Fruit fly (Drosophila melanogaster) whole organism, wandering third instar larva: Measurements from ENCODE around the gene fok.

ENCODE experiments used
- Abd-B ChIP-seq: fragments of >200 bp; optimal IDR thresholded peaks from 2 replicates; lab custom pipeline; 2017; ENCODE audit warnings: missing biosample characterization, missing genetic modification characterization
- CG9705 ChIP-seq: fragments of 200-800 bp; sonication (Bioruptor generic); optimal IDR thresholded peaks from 2 replicates; lab custom pipeline; 2018; ENCODE audit warnings: missing biosample characterization, mild to moderate bottlenecking, missing genetic modification characterization
- CrebA ChIP-seq: fragments of 200-800 bp; sonication (Bioruptor generic); optimal IDR thresholded peaks from 2 replicates; lab custom pipeline; 2016; ENCODE audit warnings: missing biosample characterization, mild to moderate bottlenecking, missing genetic modification characterization, borderline replicate concordance
- Dfd ChIP-seq: fragments of >200 bp; optimal IDR thresholded peaks from 2 replicates; lab custom pipeline; 2017; ENCODE audit warnings: missing biosample characterization, missing genetic modification characterization
- Dif ChIP-seq: fragments of 200-275, 200-300 bp; sonication (Bioruptor generic); optimal IDR thresholded peaks from 2 replicates; lab custom pipeline; 2018; ENCODE audit warnings: missing biosample characterization, missing genetic modification characterization; ENCODE audit not compliant: partially characterized antibody
- GATAd ChIP-seq: sonication (Bioruptor generic); optimal IDR thresholded peaks from 2 replicates; lab custom pipeline; 2016; ENCODE audit warnings: missing biosample characterization, missing genetic modification characterization
- HLH106 ChIP-seq: fragments of 200-800 bp; optimal IDR thresholded peaks from 3 replicates; lab custom pipeline; 2019; ENCODE audit warnings: missing biosample characterization, mild to moderate bottlenecking, missing genetic modification characterization, moderate library complexity
- Hnf4 ChIP-seq: fragments of 200-800 bp; sonication (Bioruptor generic); optimal IDR thresholded peaks from 2 replicates; lab custom pipeline; 2016; ENCODE audit warnings: missing biosample characterization, mild to moderate bottlenecking, missing genetic modification characterization
- Hr78 ChIP-seq: fragments of >200 bp; optimal IDR thresholded peaks from 2 replicates; lab custom pipeline; 2017; ENCODE audit warnings: missing biosample characterization, missing genetic modification characterization
- Jra ChIP-seq: sonication (Bioruptor generic); optimal IDR thresholded peaks from 2 replicates; lab custom pipeline; 2016; ENCODE audit warnings: missing biosample characterization, missing genetic modification characterization
- Mio ChIP-seq: sonication (Bioruptor generic); optimal IDR thresholded peaks from 2 replicates; lab custom pipeline; 2016; ENCODE audit warnings: missing biosample characterization, missing genetic modification characterization
- Myc ChIP-seq: fragments of >200 bp; optimal IDR thresholded peaks from 2 replicates; lab custom pipeline; 2017
- N ChIP-seq: fragments of >200 bp; optimal IDR thresholded peaks from 2 replicates; lab custom pipeline; 2018; ENCODE audit warnings: missing biosample characterization, missing external identifiers, missing genetic modification characterization
- OdsH ChIP-seq: fragments of 200-800 bp; sonication (Bioruptor generic); optimal IDR thresholded peaks from 2 replicates; lab custom pipeline; 2016; ENCODE audit warnings: missing biosample characterization, mild to moderate bottlenecking, missing genetic modification characterization
- Rel ChIP-seq, 2 experiments: fragments of 200-800 bp; sonication (Bioruptor generic) in 1 of 2; optimal IDR thresholded peaks; 2 replicates in 1 of 2; 3 replicates in 1 of 2; lab custom pipeline; 2016 to 2019; ENCODE audit warnings: mild to moderate bottlenecking in 2 of 2, missing biosample characterization in 2 of 2, missing genetic modification characterization in 2 of 2, moderate library complexity in 1 of 2
- Sp1 ChIP-seq: fragments of 200-800 bp; sonication (Bioruptor generic); optimal IDR thresholded peaks from 3 replicates; lab custom pipeline; 2019; ENCODE audit warnings: missing biosample characterization, mild to moderate bottlenecking, missing genetic modification characterization, moderate library complexity
- Vsx2 ChIP-seq: fragments of 200-300, 225-300 bp; sonication (Bioruptor generic); optimal IDR thresholded peaks from 2 replicates; lab custom pipeline; 2018; ENCODE audit warnings: missing biosample characterization, missing genetic modification characterization; ENCODE audit not compliant: partially characterized antibody
- br ChIP-seq: fragments of 200-800 bp; sonication (Bioruptor generic); optimal IDR thresholded peaks from 2 replicates; lab custom pipeline; 2016; ENCODE audit warnings: missing biosample characterization, missing genetic modification characterization
- brk ChIP-seq: fragments of 200-800 bp; sonication (Bioruptor generic); optimal IDR thresholded peaks from 2 replicates; lab custom pipeline; 2016; ENCODE audit warnings: missing biosample characterization, mild to moderate bottlenecking, missing genetic modification characterization
- dl ChIP-seq, 2 experiments: fragments of 175-275, 200-275 bp in 1 of 2; fragments of 200-275 bp in 1 of 2; sonication (Bioruptor generic); optimal IDR thresholded peaks; lab custom pipeline; 2018; ENCODE audit warnings: mild to moderate bottlenecking in 2 of 2, missing biosample characterization in 2 of 2, missing genetic modification characterization in 2 of 2, moderate library complexity in 2 of 2; ENCODE audit not compliant: partially characterized antibody in 2 of 2, insufficient read depth in 1 of 2
- dmrt93B ChIP-seq: fragments of 200-800 bp; sonication (Bioruptor generic); optimal IDR thresholded peaks from 2 replicates; lab custom pipeline; 2018; ENCODE audit warnings: missing biosample characterization, mild to moderate bottlenecking, missing genetic modification characterization
- dsf ChIP-seq: sonication (Bioruptor generic); optimal IDR thresholded peaks from 2 replicates; lab custom pipeline; 2016; ENCODE audit warnings: missing biosample characterization, missing genetic modification characterization, borderline replicate concordance
- ey ChIP-seq: fragments of 200-800 bp; sonication (Bioruptor generic); optimal IDR thresholded peaks from 2 replicates; lab custom pipeline; 2016; ENCODE audit warnings: missing biosample characterization, missing genetic modification characterization
- foxo ChIP-seq, 2 experiments: fragments of 200-800 bp; sonication (Bioruptor generic); optimal IDR thresholded peaks; 2 replicates in 1 of 2; 3 replicates in 1 of 2; lab custom pipeline; 2016 to 2017; ENCODE audit warnings: missing biosample characterization in 2 of 2, missing genetic modification characterization in 2 of 2
- fru ChIP-seq: fragments of 200-800 bp; sonication (Bioruptor generic); optimal IDR thresholded peaks from 3 replicates; lab custom pipeline; 2016; ENCODE audit warnings: missing biosample characterization, mild to moderate bottlenecking, missing genetic modification characterization
- h ChIP-seq: fragments of 200-800 bp; sonication (Bioruptor generic); optimal IDR thresholded peaks from 3 replicates; lab custom pipeline; 2016; ENCODE audit warnings: missing biosample characterization, mild to moderate bottlenecking, missing genetic modification characterization
- jim ChIP-seq: fragments of 175-275, 200-325 bp; sonication (Bioruptor generic); optimal IDR thresholded peaks from 2 replicates; lab custom pipeline; 2016; ENCODE audit warnings: missing biosample characterization, mild to moderate bottlenecking, missing genetic modification characterization
- lola ChIP-seq: fragments of >200 bp; optimal IDR thresholded peaks from 2 replicates; lab custom pipeline; 2017; ENCODE audit warnings: missing biosample characterization, missing genetic modification characterization
- pan ChIP-seq: fragments of >200 bp; optimal IDR thresholded peaks from 2 replicates; lab custom pipeline; 2017
- psq ChIP-seq: fragments of 200-800 bp; sonication (Bioruptor generic); optimal IDR thresholded peaks from 3 replicates; lab custom pipeline; 2017; ENCODE audit warnings: missing biosample characterization, mild to moderate bottlenecking, missing genetic modification characterization, moderate library complexity
- rgr ChIP-seq: fragments of 200-800 bp; sonication (Bioruptor generic); optimal IDR thresholded peaks from 3 replicates; lab custom pipeline; 2016; ENCODE audit warnings: missing biosample characterization, mild to moderate bottlenecking, missing genetic modification characterization
- sage ChIP-seq: fragments of 200-800 bp; sonication (Bioruptor generic); optimal IDR thresholded peaks from 2 replicates; lab custom pipeline; 2016; ENCODE audit warnings: missing biosample characterization, mild to moderate bottlenecking, missing genetic modification characterization
- sv ChIP-seq: fragments of 200-800 bp; sonication (Bioruptor generic); optimal IDR thresholded peaks from 3 replicates; lab custom pipeline; 2016; ENCODE audit warnings: missing biosample characterization, missing genetic modification characterization
- tai ChIP-seq: sonication (Bioruptor generic); optimal IDR thresholded peaks from 2 replicates; lab custom pipeline; 2016; ENCODE audit warnings: missing biosample characterization, missing genetic modification characterization
- usp ChIP-seq: fragments of >200 bp; optimal IDR thresholded peaks from 2 replicates; lab custom pipeline; 2017; ENCODE audit warnings: missing biosample characterization, missing genetic modification characterization
- woc ChIP-seq: sonication (Bioruptor generic); optimal IDR thresholded peaks from 2 replicates; lab custom pipeline; 2016; ENCODE audit warnings: missing biosample characterization, mild to moderate bottlenecking, missing genetic modification characterization

fok gene

DNA sequence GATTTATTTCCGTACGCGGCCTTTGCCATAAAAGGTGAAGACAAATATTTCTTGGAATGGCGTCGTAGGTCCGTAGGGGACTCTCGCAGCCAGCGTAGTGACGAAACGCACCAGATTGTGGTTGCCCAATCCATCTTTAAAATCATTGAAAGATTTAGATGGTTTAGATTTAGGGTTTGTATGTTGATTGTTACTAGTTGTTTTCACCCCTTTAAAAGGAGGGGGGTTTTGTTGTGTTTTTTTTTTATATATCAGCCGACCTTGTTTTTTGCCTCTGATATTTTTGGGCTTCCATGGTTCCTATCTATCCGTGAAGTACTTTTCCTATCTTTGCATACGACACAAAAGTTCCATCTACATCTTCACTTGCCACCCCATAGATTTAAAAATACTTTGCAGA lies 6.0 kb downstream of the fok start:
- TF ChIP-seq pan (lab: Kevin White, UChicago) (no peak), rgr (GFP tag; lab: Kevin White, UChicago) (peak; percentile 17), CG9705 (GFP tag; lab: Kevin White, UChicago) (no peak), br (GFP tag; lab: Kevin White, UChicago) (peak; percentile 25), jim (GFP tag; lab: Kevin White, UChicago) (no peak), lola (GFP tag; lab: Kevin White, UChicago) (no peak), dmrt93B (no peak), dsf (GFP tag; lab: Kevin White, UChicago) (no peak), OdsH (peak; percentile 14), foxo (GFP tag; optimal IDR thresholded peaks at IDR 0.05; lab: Kevin White, UChicago) (peak in 1 of 2 experiments; percentile 38), ey (no peak), dl (GFP tag; optimal IDR thresholded peaks at IDR 0.05; lab: Kevin White, UChicago; ENCODE audit: insufficient read depth in 1 of 2, partially characterized antibody in 2 of 2) (no peak), woc (GFP tag; lab: Kevin White, UChicago) (no peak), fru (GFP tag; lab: Kevin White, UChicago) (peak; percentile 35), Hr78 (GFP tag; lab: Kevin White, UChicago) (no peak), Mio (GFP tag; lab: Kevin White, UChicago) (no peak), Rel (GFP tag; optimal IDR thresholded peaks at IDR 0.05; lab: Kevin White, UChicago) (no peak), Rel (tag; optimal IDR thresholded peaks at IDR 0.05; lab: Kevin White, UChicago) (peak; percentile 24), psq (GFP tag; lab: Kevin White, UChicago) (no peak), sv (GFP tag; lab: Kevin White, UChicago) (no peak), Vsx2 (GFP tag; lab: Kevin White, UChicago) (no peak), Jra (no peak), Hnf4 (no peak)
- TF ChIP-seq, all 38 proteins: peak for 6

DNA sequence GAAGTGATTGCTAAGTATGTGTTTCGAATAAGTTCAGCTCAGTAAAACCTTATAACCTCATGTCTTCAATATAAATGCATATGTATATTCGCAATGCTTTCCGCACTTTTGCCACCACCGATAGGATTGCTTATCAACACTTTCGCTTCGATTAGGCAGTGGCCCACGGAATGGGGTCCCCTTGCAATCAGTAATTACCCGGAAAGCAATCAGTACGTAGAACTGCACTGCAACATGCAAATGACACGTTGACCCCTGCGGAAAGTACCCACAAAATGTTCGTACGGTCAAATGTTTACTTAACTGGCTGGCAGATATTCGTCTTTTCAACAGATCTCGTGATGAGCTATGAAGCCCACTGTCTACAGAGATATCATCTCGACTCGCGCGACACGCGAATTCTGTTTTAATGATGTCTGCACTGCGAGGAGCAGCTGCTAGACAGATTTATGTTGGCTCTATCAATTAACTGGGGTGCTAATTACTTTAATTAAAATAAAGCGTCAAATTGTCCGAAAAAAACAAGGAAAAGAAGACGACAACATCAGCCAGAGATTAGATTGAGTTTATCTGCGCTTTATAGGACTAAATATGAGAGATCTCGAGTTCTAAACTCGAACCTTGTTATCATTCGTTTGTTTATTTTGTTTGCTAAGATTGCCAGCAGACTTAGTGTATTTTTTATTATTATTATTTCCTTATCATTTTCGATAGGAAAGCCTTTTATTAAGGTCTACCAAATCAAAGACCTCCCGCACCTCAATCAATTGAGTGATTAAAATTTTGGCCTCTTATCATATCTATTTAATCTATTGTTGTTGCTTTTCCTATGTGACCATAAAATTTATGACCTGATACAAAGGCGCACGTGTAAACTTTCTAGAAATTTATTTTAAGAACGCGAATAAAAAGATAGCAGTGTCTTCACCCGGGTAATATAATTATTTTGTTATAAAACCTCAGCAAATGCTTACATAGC lies 7.2 kb downstream of the fok start:
- TF ChIP-seq br (GFP tag; lab: Kevin White, UChicago) = no peak
- TF ChIP-seq HLH106 (tag; lab: Kevin White, UChicago) = no peak
- TF ChIP-seq CG9705 (GFP tag; lab: Kevin White, UChicago) = no peak
- TF ChIP-seq Mio (GFP tag; lab: Kevin White, UChicago) = no peak
- TF ChIP-seq Dif (GFP tag; lab: Kevin White, UChicago) = no peak
- TF ChIP-seq brk (GFP tag; lab: Kevin White, UChicago) = no peak
- no peak for TF ChIP-seq Myc
- no peak for TF ChIP-seq psq (GFP tag; lab: Kevin White, UChicago)
- TF ChIP-seq fru (GFP tag; lab: Kevin White, UChicago) = no peak
- no peak for TF ChIP-seq usp (GFP tag; lab: Kevin White, UChicago)
- TF ChIP-seq h (GFP tag; lab: Kevin White, UChicago) = peak; percentile 28
- no peak for TF ChIP-seq Dfd
- no peak for TF ChIP-seq N (GFP tag; lab: Kevin White, UChicago)
- no peak for TF ChIP-seq Vsx2 (GFP tag; lab: Kevin White, UChicago)
- TF ChIP-seq GATAd = no peak
- TF ChIP-seq dsf (GFP tag; lab: Kevin White, UChicago) = no peak
- no peak for TF ChIP-seq Sp1 (GFP tag; lab: Kevin White, UChicago)
- TF ChIP-seq Jra = no peak
- TF ChIP-seq Rel (GFP tag; optimal IDR thresholded peaks at IDR 0.05; lab: Kevin White, UChicago) = peak; percentile 9
- peak; percentile 70 for TF ChIP-seq Rel (tag; optimal IDR thresholded peaks at IDR 0.05; lab: Kevin White, UChicago)
- no peak for TF ChIP-seq OdsH
- peak; percentile 57 for TF ChIP-seq CrebA (GFP tag; lab: Kevin White, UChicago)
- TF ChIP-seq dmrt93B = no peak
- no peak for TF ChIP-seq tai (GFP tag; lab: Kevin White, UChicago)
- TF ChIP-seq Abd-B (GFP tag; lab: Kevin White, UChicago) = no peak
- TF ChIP-seq sage (GFP tag; lab: Kevin White, UChicago) = peak; percentile 44
- TF ChIP-seq rgr (GFP tag; lab: Kevin White, UChicago) = no peak
- TF ChIP-seq jim (GFP tag; lab: Kevin White, UChicago) = no peak
- TF ChIP-seq ey = no peak
- no peak for TF ChIP-seq lola (GFP tag; lab: Kevin White, UChicago)
- no peak for TF ChIP-seq foxo (GFP tag; optimal IDR thresholded peaks at IDR 0.05; lab: Kevin White, UChicago)
- TF ChIP-seq, all 38 proteins: peak for 4
